Worm (Caenorhabditis elegans): Measurements from ENCODE around the gene F55G1.15.
A peak's percentile ranks its signal among the peaks of the same experiment; 100 is the strongest.

F55G1.15 gene

DNA sequence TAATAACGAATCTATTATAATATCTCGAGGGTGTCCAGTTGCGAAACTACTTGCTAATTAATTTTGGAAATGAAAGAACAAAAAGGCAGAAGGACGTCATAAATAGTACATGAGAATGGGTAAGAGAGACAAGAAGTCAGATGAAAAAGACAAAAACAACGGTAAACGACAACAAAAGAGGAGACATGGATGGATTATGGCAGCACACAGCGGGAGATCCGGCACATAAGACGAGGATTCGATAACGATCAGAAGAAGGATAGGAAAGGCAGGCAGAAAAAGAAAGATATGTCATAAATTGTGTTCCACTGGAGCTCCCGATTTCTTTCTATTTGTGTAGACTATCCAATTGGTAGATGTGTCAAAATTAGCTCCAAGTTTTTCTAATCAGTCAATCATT is 20.4 kb upstream of the F55G1.15 start:
- TF ChIP-seq ztf-29 (GFP tag; IDR thresholded peaks at IDR 0.05) (no peak), cog-1 (tag; optimal IDR thresholded peaks at IDR 0.05) (no peak), flt-1 (GFP tag; IDR thresholded peaks at IDR 0.05) (no peak), med-1 (GFP tag; optimal IDR thresholded peaks at IDR 0.05; ENCODE audit: insufficient read depth) (no peak), klf-2 (GFP tag; conservative IDR thresholded peaks at IDR 0.05) (no peak), ztf-23 (GFP tag; IDR thresholded peaks at IDR 0.05) (no peak)

DNA sequence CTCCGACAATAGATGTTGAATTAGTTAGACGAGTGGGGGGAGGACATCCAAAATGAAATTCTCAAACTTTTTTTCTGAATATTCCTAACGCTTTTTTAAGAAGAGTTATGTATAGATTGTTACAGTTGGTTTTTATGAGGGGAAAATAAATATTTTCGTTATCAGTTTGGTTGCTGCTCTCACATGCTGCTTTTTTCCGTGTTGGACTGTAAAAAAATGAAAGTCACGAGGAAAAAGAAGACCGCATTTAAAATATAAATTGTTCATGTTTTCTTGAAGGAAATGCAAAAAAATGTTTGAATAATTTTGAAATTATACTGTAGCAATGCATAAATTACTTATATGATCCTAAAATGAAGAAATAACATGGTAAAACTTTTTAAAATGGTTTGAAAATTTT is 19.6 kb upstream of the F55G1.15 start:
- TF ChIP-seq ztf-23 (GFP tag; IDR thresholded peaks at IDR 0.05) (no peak), ref-1 (GFP tag; conservative IDR thresholded peaks at IDR 0.05) (no peak), cog-1 (tag; optimal IDR thresholded peaks at IDR 0.05) (no peak), med-1 (GFP tag; optimal IDR thresholded peaks at IDR 0.05; ENCODE audit: insufficient read depth) (no peak), ztf-29 (GFP tag; IDR thresholded peaks at IDR 0.05) (no peak)

DNA sequence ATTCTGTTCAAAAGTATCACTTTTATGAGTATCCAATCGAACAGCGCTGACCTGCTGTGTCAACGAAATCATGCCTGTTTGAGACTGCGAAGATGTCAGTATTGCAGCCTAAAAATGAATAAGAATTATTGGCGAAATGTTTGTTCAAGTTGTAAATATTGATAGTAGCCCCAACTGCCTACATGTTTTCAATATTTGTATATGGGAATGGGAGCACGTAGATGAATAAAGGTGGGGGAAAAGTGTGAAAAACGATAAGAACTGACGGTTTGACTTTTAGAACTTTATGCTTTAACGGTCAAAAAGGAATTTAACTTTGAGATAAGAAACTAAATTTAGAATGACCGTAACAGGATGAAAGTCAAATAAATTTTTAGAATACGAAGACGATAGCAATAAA is 19.0 kb upstream of the F55G1.15 start:
- TF ChIP-seq flt-1 (GFP tag; IDR thresholded peaks at IDR 0.05) (no peak), cog-1 (tag; optimal IDR thresholded peaks at IDR 0.05) (no peak), ztf-23 (GFP tag; IDR thresholded peaks at IDR 0.05) (no peak), T22C8.4 (GFP tag; IDR thresholded peaks at IDR 0.05) (no peak), tab-1 (GFP tag; IDR thresholded peaks at IDR 0.05) (no peak)

DNA sequence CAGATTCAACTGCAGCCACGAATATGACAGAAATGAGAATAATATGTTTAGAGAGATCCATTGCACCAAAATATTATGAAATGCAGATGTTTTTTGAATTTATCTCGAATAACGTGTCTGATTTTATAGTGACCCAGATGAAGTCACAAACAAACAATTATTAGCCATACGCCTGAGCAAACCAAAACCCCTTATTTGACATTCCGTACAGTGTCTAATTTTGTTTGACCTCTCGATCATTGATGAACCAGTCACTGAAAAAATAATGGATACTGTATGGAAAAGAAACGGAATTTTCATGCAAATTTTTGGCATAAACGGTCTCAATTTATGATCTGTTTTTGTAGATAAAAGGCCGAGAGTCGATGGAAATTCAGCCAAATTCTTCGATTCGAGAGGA is 14.9 kb upstream of the F55G1.15 start, which contains the start of the genes R05G6.9 and R05G6.3:
R05G6.9 (minus strand) TSS at position 101 of the 400 bp plus-strand sequence.
R05G6.3 (plus strand) TSS at position 386 of the 400 bp plus-strand sequence.
- no peak for TF ChIP-seq ref-1 (GFP tag; conservative IDR thresholded peaks at IDR 0.05)
- no peak for TF ChIP-seq T22C8.4 (GFP tag; IDR thresholded peaks at IDR 0.05)
- no peak for TF ChIP-seq flt-1 (GFP tag; IDR thresholded peaks at IDR 0.05)
- TF ChIP-seq med-1 (GFP tag; optimal IDR thresholded peaks at IDR 0.05; ENCODE audit: insufficient read depth) = no peak
- no peak for TF ChIP-seq ztf-29 (GFP tag; IDR thresholded peaks at IDR 0.05)
- no peak for TF ChIP-seq tab-1 (GFP tag; IDR thresholded peaks at IDR 0.05)
- TF ChIP-seq klf-2 (GFP tag; conservative IDR thresholded peaks at IDR 0.05) = no peak
- no peak for TF ChIP-seq cog-1 (tag; optimal IDR thresholded peaks at IDR 0.05)
- TF ChIP-seq ztf-23 (GFP tag; IDR thresholded peaks at IDR 0.05) = no peak

- no peak for TF ChIP-seq ref-1 (GFP tag; conservative IDR thresholded peaks at IDR 0.05)
- TF ChIP-seq ztf-29 (GFP tag; IDR thresholded peaks at IDR 0.05) = no peak
- no peak for TF ChIP-seq ztf-23 (GFP tag; IDR thresholded peaks at IDR 0.05)
- TF ChIP-seq cog-1 (tag; optimal IDR thresholded peaks at IDR 0.05) = no peak
- TF ChIP-seq klf-2 (GFP tag; conservative IDR thresholded peaks at IDR 0.05) = no peak
- no peak for TF ChIP-seq tab-1 (GFP tag; IDR thresholded peaks at IDR 0.05)
- TF ChIP-seq flt-1 (GFP tag; IDR thresholded peaks at IDR 0.05) = no peak
- no peak for TF ChIP-seq T22C8.4 (GFP tag; IDR thresholded peaks at IDR 0.05)
- TF ChIP-seq med-1 (GFP tag; optimal IDR thresholded peaks at IDR 0.05; ENCODE audit: insufficient read depth) = no peak
These were observed 11.5 kb upstream of the F55G1.15 start, which contains the start of the genes plc-4 and R05G6.4 for ce11 chrIV:7512617-7513233. Gene plc-4 (minus strand): TSS chrIV:7512667. Gene R05G6.4 (plus strand): TSS chrIV:7513233.

ce11 chrIV:7510829-7511228 is 9.6 kb upstream of the F55G1.15 start:
- TF ChIP-seq ztf-23 (GFP tag; IDR thresholded peaks at IDR 0.05) (no peak), T22C8.4 (GFP tag; IDR thresholded peaks at IDR 0.05) (no peak), ztf-29 (GFP tag; IDR thresholded peaks at IDR 0.05) (no peak), cog-1 (tag; optimal IDR thresholded peaks at IDR 0.05) (no peak), tab-1 (GFP tag; IDR thresholded peaks at IDR 0.05) (no peak), klf-2 (GFP tag; conservative IDR thresholded peaks at IDR 0.05) (no peak), flt-1 (GFP tag; IDR thresholded peaks at IDR 0.05) (no peak), med-1 (GFP tag; optimal IDR thresholded peaks at IDR 0.05; ENCODE audit: insufficient read depth) (no peak)

DNA sequence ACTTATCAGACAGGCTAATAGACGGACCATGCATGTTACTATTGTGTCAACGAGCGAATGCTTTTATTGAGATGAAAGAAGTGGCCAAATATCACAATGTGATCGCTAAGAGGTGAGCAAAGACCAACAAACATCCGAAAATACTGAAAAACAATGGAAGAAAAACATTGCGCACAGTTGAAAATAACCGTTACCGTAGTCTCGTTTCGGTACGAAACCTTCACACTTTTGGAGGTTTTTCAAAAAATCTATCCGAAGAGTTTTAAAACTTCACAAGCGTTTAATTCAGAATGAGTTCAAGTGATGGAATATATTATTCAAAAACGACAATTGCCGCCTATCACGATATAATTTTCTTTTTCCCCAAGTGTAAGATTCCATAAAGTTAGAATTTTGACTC is 7.6 kb upstream of the F55G1.15 start:
- TF ChIP-seq T22C8.4 (GFP tag; IDR thresholded peaks at IDR 0.05) (no peak), flt-1 (GFP tag; IDR thresholded peaks at IDR 0.05) (no peak), med-1 (GFP tag; optimal IDR thresholded peaks at IDR 0.05; ENCODE audit: insufficient read depth) (no peak), ztf-23 (GFP tag; IDR thresholded peaks at IDR 0.05) (no peak)

ce11 chrIV:7507841-7508509 is 6.7 kb upstream of the F55G1.15 start, which contains the start of the genes vdac-1 and R05G6.5:
Gene vdac-1 (minus strand): TSS chrIV:7507891.
Gene R05G6.5 (plus strand): TSS chrIV:7508367.
- TF ChIP-seq flt-1 (GFP tag; IDR thresholded peaks at IDR 0.05) = 0 out of 2 replicates have a peak, but pooled peaks have one; percentile 54
- no peak for TF ChIP-seq ztf-29 (GFP tag; IDR thresholded peaks at IDR 0.05)

- no peak for TF ChIP-seq med-1 (GFP tag; optimal IDR thresholded peaks at IDR 0.05; ENCODE audit: insufficient read depth)
- no peak for TF ChIP-seq tab-1 (GFP tag; IDR thresholded peaks at IDR 0.05)
- TF ChIP-seq cog-1 (tag; optimal IDR thresholded peaks at IDR 0.05) = no peak
- no peak for TF ChIP-seq ref-1 (GFP tag; conservative IDR thresholded peaks at IDR 0.05)
- TF ChIP-seq T22C8.4 (GFP tag; IDR thresholded peaks at IDR 0.05) = no peak
- no peak for TF ChIP-seq flt-1 (GFP tag; IDR thresholded peaks at IDR 0.05)
- TF ChIP-seq ztf-23 (GFP tag; IDR thresholded peaks at IDR 0.05) = no peak
- TF ChIP-seq klf-2 (GFP tag; conservative IDR thresholded peaks at IDR 0.05) = no peak
- no peak for TF ChIP-seq ztf-29 (GFP tag; IDR thresholded peaks at IDR 0.05)
These were observed 6.1 kb upstream of the F55G1.15 start for ce11 chrIV:7507305-7507704.

- TF ChIP-seq ref-1 (GFP tag; conservative IDR thresholded peaks at IDR 0.05) (no peak), med-1 (GFP tag; optimal IDR thresholded peaks at IDR 0.05; ENCODE audit: insufficient read depth) (no peak), T22C8.4 (GFP tag; IDR thresholded peaks at IDR 0.05) (no peak), tab-1 (GFP tag; IDR thresholded peaks at IDR 0.05) (no peak), ztf-23 (GFP tag; IDR thresholded peaks at IDR 0.05) (no peak), klf-2 (GFP tag; conservative IDR thresholded peaks at IDR 0.05) (no peak), flt-1 (GFP tag; IDR thresholded peaks at IDR 0.05) (no peak), ztf-29 (GFP tag; IDR thresholded peaks at IDR 0.05) (no peak), cog-1 (tag; optimal IDR thresholded peaks at IDR 0.05) (no peak)
These were observed 5.5 kb upstream of the F55G1.15 start for ce11 chrIV:7506711-7507110.
